Worm (Caenorhabditis elegans): ENCODE measurements around the gene cutl-4.

Gene cutl-4

DNA sequence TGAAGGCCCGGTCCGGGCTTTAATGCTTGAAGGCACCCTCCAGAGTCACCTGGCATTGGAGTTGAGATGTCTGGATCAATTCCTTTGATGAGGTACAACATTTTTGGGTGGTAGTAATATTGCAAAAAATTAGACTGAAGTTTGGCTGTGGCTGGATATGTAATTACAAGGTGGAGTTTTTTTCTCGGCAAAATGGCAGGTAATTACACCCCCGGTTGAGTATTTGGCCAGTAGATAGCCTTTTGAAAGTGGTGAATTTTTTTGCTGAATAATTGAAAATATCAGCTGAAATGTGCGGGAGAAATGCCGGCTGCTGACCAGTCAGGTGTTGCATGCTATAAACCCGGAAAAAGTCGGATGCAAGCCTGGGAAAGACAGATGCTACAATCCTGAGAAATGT lies 40.6 kb downstream of the cutl-4 start, which contains the start of gene Y26G10.4:
Gene Y26G10.4 (minus strand): TSS at position 101 of the 400 bp plus-strand sequence.
- TF ChIP-seq snpc-4 (GFP tag; optimal IDR thresholded peaks at IDR 0.05): no peak
- no peak for TF ChIP-seq snpc-4 (tag; optimal IDR thresholded peaks at IDR 0.05)
- TF ChIP-seq ekl-4 (GFP tag; IDR thresholded peaks at IDR 0.05): no peak
- TF ChIP-seq lin-35 (GFP tag; optimal IDR thresholded peaks at IDR 0.05): no peak
- no peak for TF ChIP-seq rec-8 (tag; optimal IDR thresholded peaks at IDR 0.05)
- no peak for TF ChIP-seq ceh-40 (GFP tag; IDR thresholded peaks at IDR 0.05)
- TF ChIP-seq aptf-2 (GFP tag; conservative IDR thresholded peaks at IDR 0.05): no peak
- no peak for TF ChIP-seq rcor-1 (GFP tag; IDR thresholded peaks at IDR 0.05)
- TF ChIP-seq F52B5.7 (tag; optimal IDR thresholded peaks at IDR 0.05): no peak
- no peak for TF ChIP-seq ets-4 (GFP tag; optimal IDR thresholded peaks at IDR 0.05)
- no peak for TF ChIP-seq atf-7 (tag; optimal IDR thresholded peaks at IDR 0.05)
- TF ChIP-seq madf-8 (GFP tag; conservative IDR thresholded peaks at IDR 0.05): no peak
- no peak for TF ChIP-seq aptf-3 (GFP tag; IDR thresholded peaks at IDR 0.05)
- no peak for TF ChIP-seq unc-130 (GFP tag; optimal IDR thresholded peaks at IDR 0.05)
- no peak for TF ChIP-seq nhr-179 (tag; optimal IDR thresholded peaks at IDR 0.05)
- no peak for TF ChIP-seq C17E4.6 (GFP tag; IDR thresholded peaks at IDR 0.05)
- no peak for TF ChIP-seq F39B2.1 (GFP tag; IDR thresholded peaks at IDR 0.05)
- TF ChIP-seq B0336.3 (GFP tag; IDR thresholded peaks at IDR 0.05): no peak
- TF ChIP-seq C06A6.2 (GFP tag; conservative IDR thresholded peaks at IDR 0.05): no peak
- no peak for TF ChIP-seq ztf-26 (tag; optimal IDR thresholded peaks at IDR 0.05)
- TF ChIP-seq T26A5.8 (tag; optimal IDR thresholded peaks at IDR 0.05): no peak

DNA sequence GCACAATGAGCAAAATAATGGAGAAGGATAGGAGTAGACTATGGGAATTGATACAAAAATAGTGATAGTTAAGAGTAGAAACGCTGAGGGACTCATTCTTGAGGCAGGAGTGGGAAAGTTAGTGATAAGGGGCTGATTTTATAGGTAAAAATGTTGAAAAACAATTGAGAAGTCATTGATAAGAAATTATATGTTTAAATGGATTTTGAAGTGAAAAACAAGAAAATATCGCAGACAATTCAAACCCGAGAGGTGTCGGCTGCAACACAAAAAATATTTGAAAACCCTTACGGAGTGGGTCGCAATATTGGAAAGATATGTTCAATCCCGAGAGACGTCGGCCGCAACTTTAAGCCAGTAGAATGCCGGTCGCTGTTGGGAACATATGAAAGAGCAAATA lies 42.9 kb downstream of the cutl-4 start, which contains the start of gene spp-29:
Gene spp-29 (minus strand): TSS at position 101 of the 400 bp plus-strand sequence.
- TF ChIP-seq snpc-4 (GFP tag; optimal IDR thresholded peaks at IDR 0.05) (no peak), snpc-4 (tag; optimal IDR thresholded peaks at IDR 0.05) (no peak), dpff-1 (tag; optimal IDR thresholded peaks at IDR 0.05) (no peak), T26A5.8 (tag; optimal IDR thresholded peaks at IDR 0.05) (no peak), attf-5 (GFP tag; optimal IDR thresholded peaks at IDR 0.05) (no peak), mes-4 (tag; optimal IDR thresholded peaks at IDR 0.05) (no peak), rec-8 (tag; optimal IDR thresholded peaks at IDR 0.05) (no peak), ztf-22 (GFP tag; optimal IDR thresholded peaks at IDR 0.05) (no peak)

DNA sequence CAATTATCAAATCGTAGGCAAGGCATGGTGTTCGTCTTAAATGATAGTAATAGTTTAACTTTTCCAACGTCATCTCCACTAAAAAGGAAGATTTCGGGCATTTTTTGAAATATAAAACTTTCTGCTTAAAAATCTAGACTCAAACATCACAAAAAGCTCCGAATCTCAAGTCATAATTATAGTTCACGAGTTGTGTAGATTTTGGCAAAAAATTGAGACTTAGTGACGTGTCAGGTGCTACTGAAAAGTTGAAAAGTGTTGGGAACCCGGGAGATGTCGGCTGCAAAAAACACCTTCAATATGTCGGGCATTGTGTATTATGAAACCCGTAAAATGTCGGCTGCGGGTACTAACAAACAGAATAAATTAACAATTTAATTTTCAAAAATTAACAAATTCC lies 43.9 kb downstream of the cutl-4 start, which contains the start of gene Y26G10.1:
Gene Y26G10.1 (minus strand): TSS at position 101 of the 400 bp plus-strand sequence.
- TF ChIP-seq sea-2 (GFP tag; IDR thresholded peaks at IDR 0.05) (no peak), unc-130 (GFP tag; optimal IDR thresholded peaks at IDR 0.05) (no peak), cebp-1 (GFP tag; IDR thresholded peaks at IDR 0.05) (no peak), cebp-1 (tag; optimal IDR thresholded peaks at IDR 0.05) (no peak), mel-28 (tag; optimal IDR thresholded peaks at IDR 0.05; ENCODE audit: borderline replicate concordance) (no peak), dpl-1 (GFP tag; optimal IDR thresholded peaks at IDR 0.05) (no peak), madf-8 (GFP tag; conservative IDR thresholded peaks at IDR 0.05) (no peak), Y53F4B.3 (GFP tag; IDR thresholded peaks at IDR 0.05) (no peak), aptf-2 (GFP tag; conservative IDR thresholded peaks at IDR 0.05) (no peak), atf-7 (tag; optimal IDR thresholded peaks at IDR 0.05) (no peak), nhr-90 (tag; optimal IDR thresholded peaks at IDR 0.05) (no peak), unc-62 (GFP tag; optimal IDR thresholded peaks at IDR 0.05) (no peak), egl-18 (GFP tag; IDR thresholded peaks at IDR 0.05) (no peak), ztf-28 (GFP tag; IDR thresholded peaks at IDR 0.05) (no peak), ztf-22 (GFP tag; optimal IDR thresholded peaks at IDR 0.05) (no peak)

DNA sequence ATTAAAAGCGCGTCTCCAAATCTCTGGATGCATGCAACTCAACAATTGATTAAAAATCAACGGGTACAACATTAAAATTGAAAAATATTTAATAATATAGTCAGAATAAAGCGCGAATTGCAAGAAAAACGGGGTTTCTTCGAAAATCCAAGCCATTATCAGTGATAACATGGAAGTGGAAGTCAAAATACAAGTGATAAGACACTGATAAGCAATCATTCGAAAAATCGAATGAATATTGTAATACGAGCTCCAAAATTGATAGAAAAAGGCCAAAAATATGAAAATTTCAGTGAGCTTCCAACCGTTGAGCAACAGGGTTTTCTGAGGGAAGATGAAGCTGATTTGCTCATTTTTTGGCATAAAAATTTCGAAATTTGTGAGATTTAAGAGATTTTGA lies 45.4 kb downstream of the cutl-4 start:
- TF ChIP-seq attf-5 (GFP tag; optimal IDR thresholded peaks at IDR 0.05): no peak
- TF ChIP-seq B0035.1 (tag; optimal IDR thresholded peaks at IDR 0.05): no peak
- TF ChIP-seq Y79H2A.3 (GFP tag; conservative IDR thresholded peaks at IDR 0.05): no peak
- TF ChIP-seq hsf-1 (GFP tag; IDR thresholded peaks at IDR 0.05): no peak
- no peak for TF ChIP-seq ceh-58 (GFP tag; IDR thresholded peaks at IDR 0.05)
- TF ChIP-seq nhr-90 (tag; optimal IDR thresholded peaks at IDR 0.05): no peak
- TF ChIP-seq ceh-27 (GFP tag; optimal IDR thresholded peaks at IDR 0.05): no peak
- no peak for TF ChIP-seq ZK185.1 (tag; optimal IDR thresholded peaks at IDR 0.05; ENCODE audit: poor library complexity, severe bottlenecking)
- no peak for TF ChIP-seq egrh-3 (GFP tag; IDR thresholded peaks at IDR 0.05)
- TF ChIP-seq C06A6.2 (GFP tag; conservative IDR thresholded peaks at IDR 0.05): no peak
- no peak for TF ChIP-seq nfya-2 (GFP tag; IDR thresholded peaks at IDR 0.05)
- no peak for TF ChIP-seq lin-40 (tag; optimal IDR thresholded peaks at IDR 0.05)

All from whole organism, young adult.